Fruit fly (Drosophila melanogaster) whole organism, embryonic: ENCODE measurements around the gene ghi.

ENCODE experiments used
- Adf1 ChIP-seq: fragments of 200-800 bp; sonication (Bioruptor generic); IDR thresholded peaks from 2 replicates; pipeline ENCODE4 v1.3.6; 2022; ENCODE audit warnings: missing biosample characterization, missing genetic modification characterization
- CG10147 ChIP-seq: fragments of 200-800 bp; sonication (Bioruptor generic); optimal IDR thresholded peaks from 2 replicates; lab custom pipeline; 2019; ENCODE audit warnings: missing biosample characterization, mild to moderate bottlenecking, missing genetic modification characterization, moderate library complexity
- CG1024 ChIP-seq: fragments of 200-800 bp; sonication (Bioruptor generic); IDR thresholded peaks from 2 replicates; pipeline ENCODE4 v1.3.6; 2022; ENCODE audit warnings: missing biosample characterization, missing genetic modification characterization
- CG11398 ChIP-seq: fragments of 200-800 bp; sonication (Bioruptor generic); optimal IDR thresholded peaks from 2 replicates; lab custom pipeline; 2016; ENCODE audit warnings: missing biosample characterization, missing genetic modification characterization
- CG11456 ChIP-seq: fragments of 200-800 bp; sonication (Bioruptor generic); IDR thresholded peaks from 3 replicates; pipeline ENCODE4 v1.3.6; 2022; ENCODE audit warnings: missing biosample characterization, missing genetic modification characterization
- CG11695 ChIP-seq: fragments of 200-800 bp; sonication (Bioruptor generic); IDR thresholded peaks from 3 replicates; pipeline ENCODE4 v1.3.6; 2022; ENCODE audit warnings: missing biosample characterization, missing genetic modification characterization
- CG12219 ChIP-seq: fragments of 200-800 bp; sonication (Bioruptor generic); optimal IDR thresholded peaks from 3 replicates; lab custom pipeline; 2018; ENCODE audit warnings: missing biosample characterization, mild to moderate bottlenecking, missing genetic modification characterization
- CG12744 ChIP-seq: fragments of 200-800 bp; sonication (Bioruptor generic); optimal IDR thresholded peaks from 2 replicates; lab custom pipeline; 2016; ENCODE audit warnings: missing biosample characterization, missing genetic modification characterization
- CG1529 ChIP-seq: fragments of 200-800 bp; sonication (Bioruptor generic); optimal IDR thresholded peaks from 3 replicates; lab custom pipeline; 2018; ENCODE audit warnings: missing biosample characterization, missing genetic modification characterization
- CG18262 ChIP-seq: fragments of 200-800 bp; optimal IDR thresholded peaks from 3 replicates; lab custom pipeline; 2019; ENCODE audit warnings: missing biosample characterization, mild to moderate bottlenecking, missing genetic modification characterization, moderate library complexity
- CG2712 ChIP-seq: fragments of 200-800 bp; optimal IDR thresholded peaks from 3 replicates; lab custom pipeline; 2019; ENCODE audit warnings: missing biosample characterization, mild to moderate bottlenecking, missing genetic modification characterization, moderate library complexity
- CG30403 ChIP-seq: fragments of 200-800 bp; sonication (Bioruptor generic); optimal IDR thresholded peaks from 3 replicates; lab custom pipeline; 2016; ENCODE audit warnings: missing biosample characterization, missing genetic modification characterization
- CG34376 ChIP-seq: fragments of 200-800 bp; sonication (Bioruptor generic); optimal IDR thresholded peaks from 2 replicates; lab custom pipeline; 2018; ENCODE audit warnings: missing biosample characterization, mild to moderate bottlenecking, missing genetic modification characterization
- CG6765 ChIP-seq: fragments of 200-800 bp; sonication (Bioruptor generic); optimal IDR thresholded peaks from 3 replicates; lab custom pipeline; 2017; ENCODE audit warnings: missing biosample characterization, mild to moderate bottlenecking, missing genetic modification characterization
- CG8388 ChIP-seq: fragments of 200-800 bp; sonication (Bioruptor generic); optimal IDR thresholded peaks from 2 replicates; lab custom pipeline; 2019; ENCODE audit warnings: missing biosample characterization, mild to moderate bottlenecking, missing genetic modification characterization, moderate library complexity
- CG9437 ChIP-seq: fragments of 200-800 bp; sonication (Bioruptor generic); optimal IDR thresholded peaks from 2 replicates; lab custom pipeline; 2018; ENCODE audit warnings: missing biosample characterization, mild to moderate bottlenecking, missing genetic modification characterization
- CG9817 ChIP-seq: fragments of 200-800 bp; sonication (Bioruptor generic); optimal IDR thresholded peaks from 2 replicates; lab custom pipeline; 2018; ENCODE audit warnings: missing biosample characterization, mild to moderate bottlenecking, missing genetic modification characterization, moderate library complexity
- CoRest ChIP-seq: fragments of 200-800 bp; sonication (Bioruptor generic); optimal IDR thresholded peaks from 3 replicates; lab custom pipeline; 2018; ENCODE audit warnings: missing biosample characterization, mild to moderate bottlenecking, missing genetic modification characterization, moderate library complexity
- D19A ChIP-seq: fragments of 200-800 bp; optimal IDR thresholded peaks from 3 replicates; lab custom pipeline; 2019; ENCODE audit warnings: missing biosample characterization, mild to moderate bottlenecking, missing genetic modification characterization, moderate library complexity
- Fer3 ChIP-seq: fragments of 200-800 bp; sonication (Bioruptor generic); optimal IDR thresholded peaks from 2 replicates; lab custom pipeline; 2018; ENCODE audit warnings: missing biosample characterization, mild to moderate bottlenecking, missing genetic modification characterization, moderate library complexity
- Gsc ChIP-seq: fragments of 200-800 bp; sonication (Bioruptor generic); IDR thresholded peaks from 2 replicates; pipeline ENCODE4 v1.3.6; 2022; ENCODE audit warnings: missing biosample characterization, missing genetic modification characterization
- Hmr ChIP-seq: fragments of 200-800 bp; sonication (Bioruptor generic); optimal IDR thresholded peaks from 3 replicates; lab custom pipeline; 2017; ENCODE audit warnings: mild to moderate bottlenecking, missing biosample characterization, missing genetic modification reagents, missing genetic modification characterization
- Lim3 ChIP-seq: fragments of 200-800 bp; sonication (Bioruptor generic); IDR thresholded peaks from 2 replicates; pipeline ENCODE4 v1.3.6; 2022; ENCODE audit warnings: missing biosample characterization, missing genetic modification characterization
- Taf1 ChIP-seq: fragments of 200-800 bp; sonication (Bioruptor generic); IDR thresholded peaks from 2 replicates; pipeline ENCODE4 v1.3.6; 2022; ENCODE audit warnings: missing biosample characterization, missing genetic modification characterization
- Trl ChIP-seq, 3 experiments: fragments of >200 bp in 2 of 3; fragments of 200-800 bp in 1 of 3; sonication (Bioruptor generic) in 1 of 3; optimal IDR thresholded peaks; 2 replicates in 1 of 3; 3 replicates in 2 of 3; lab custom pipeline; 2016 to 2017; ENCODE audit warnings: missing biosample characterization in 1 of 3, missing genetic modification characterization in 1 of 3
- eve ChIP-seq, 2 experiments: fragments of >200 bp; optimal IDR thresholded peaks; 2 replicates each; lab custom pipeline; 2017; ENCODE audit warnings: missing biosample characterization in 2 of 2, missing genetic modification characterization in 2 of 2
- lab ChIP-seq: fragments of 200-800 bp; sonication (Bioruptor generic); optimal IDR thresholded peaks from 3 replicates; lab custom pipeline; 2017; ENCODE audit warnings: missing biosample characterization, missing genetic modification characterization, mild to moderate bottlenecking, moderate library complexity, missing genetic modification reagents
- lilli ChIP-seq: fragments of 200-800 bp; sonication (Bioruptor generic); optimal IDR thresholded peaks from 3 replicates; lab custom pipeline; 2016; ENCODE audit warnings: missing biosample characterization, missing genetic modification characterization
- luna ChIP-seq: fragments of 200-800 bp; sonication (Bioruptor generic); optimal IDR thresholded peaks from 2 replicates; lab custom pipeline; 2016; ENCODE audit warnings: missing biosample characterization, missing genetic modification characterization
- nmo ChIP-seq: fragments of 200-800 bp; sonication (Bioruptor generic); optimal IDR thresholded peaks from 2 replicates; lab custom pipeline; 2018; ENCODE audit warnings: missing biosample characterization, mild to moderate bottlenecking, missing genetic modification characterization, moderate library complexity
- onecut ChIP-seq: fragments of 200-800 bp; sonication (Bioruptor generic); IDR thresholded peaks from 2 replicates; pipeline ENCODE4 v1.3.6; 2022; ENCODE audit warnings: missing biosample characterization, missing genetic modification characterization
- org-1 ChIP-seq: fragments of 200-800 bp; sonication (Bioruptor generic); optimal IDR thresholded peaks from 2 replicates; lab custom pipeline; 2017; ENCODE audit warnings: missing biosample characterization, missing genetic modification characterization
- phol ChIP-seq: fragments of 200-800 bp; sonication (Bioruptor generic); optimal IDR thresholded peaks from 3 replicates; lab custom pipeline; 2018; ENCODE audit warnings: missing biosample characterization, mild to moderate bottlenecking, missing genetic modification characterization, moderate library complexity
- prd ChIP-seq, 3 experiments: fragments of >200 bp in 2 of 3; fragments of 200-800 bp in 1 of 3; sonication (Bioruptor generic) in 1 of 3; optimal IDR thresholded peaks in 2 of 3; IDR thresholded peaks in 1 of 3; 2 replicates in 2 of 3; 3 replicates in 1 of 3; pipeline versions ENCODE4 v1.3.6 to Lab custom; 2017 to 2022; ENCODE audit warnings: missing biosample characterization in 1 of 3, missing genetic modification characterization in 1 of 3
- slbo ChIP-seq: fragments of 200-800 bp; sonication (Bioruptor generic); IDR thresholded peaks from 2 replicates; pipeline ENCODE4 v1.3.6; 2022; ENCODE audit warnings: missing biosample characterization, missing genetic modification characterization
- slp2 ChIP-seq: fragments of 200-800 bp; sonication (Bioruptor generic); optimal IDR thresholded peaks from 2 replicates; lab custom pipeline; 2016; ENCODE audit warnings: missing biosample characterization, missing genetic modification characterization
- so ChIP-seq: fragments of 200-800 bp; sonication (Bioruptor generic); IDR thresholded peaks from 3 replicates; pipeline ENCODE4 v1.3.6; 2022; ENCODE audit warnings: missing biosample characterization, missing genetic modification characterization
- stc ChIP-seq: fragments of 200-800 bp; sonication (Bioruptor generic); IDR thresholded peaks from 2 replicates; pipeline ENCODE4 v1.3.6; 2022; ENCODE audit warnings: missing biosample characterization, missing genetic modification characterization
- tna ChIP-seq: fragments of 200-800 bp; sonication (Bioruptor generic); IDR thresholded peaks from 2 replicates; pipeline ENCODE4 v1.3.6; 2022; ENCODE audit warnings: missing biosample characterization, missing genetic modification characterization; ENCODE audit not compliant: partially characterized antibody
- zfh1 ChIP-seq: fragments of 200-800 bp; sonication (Bioruptor generic); IDR thresholded peaks from 3 replicates; pipeline ENCODE4 v1.3.6; 2022; ENCODE audit warnings: missing biosample characterization, missing genetic modification characterization

ghi gene

DNA sequence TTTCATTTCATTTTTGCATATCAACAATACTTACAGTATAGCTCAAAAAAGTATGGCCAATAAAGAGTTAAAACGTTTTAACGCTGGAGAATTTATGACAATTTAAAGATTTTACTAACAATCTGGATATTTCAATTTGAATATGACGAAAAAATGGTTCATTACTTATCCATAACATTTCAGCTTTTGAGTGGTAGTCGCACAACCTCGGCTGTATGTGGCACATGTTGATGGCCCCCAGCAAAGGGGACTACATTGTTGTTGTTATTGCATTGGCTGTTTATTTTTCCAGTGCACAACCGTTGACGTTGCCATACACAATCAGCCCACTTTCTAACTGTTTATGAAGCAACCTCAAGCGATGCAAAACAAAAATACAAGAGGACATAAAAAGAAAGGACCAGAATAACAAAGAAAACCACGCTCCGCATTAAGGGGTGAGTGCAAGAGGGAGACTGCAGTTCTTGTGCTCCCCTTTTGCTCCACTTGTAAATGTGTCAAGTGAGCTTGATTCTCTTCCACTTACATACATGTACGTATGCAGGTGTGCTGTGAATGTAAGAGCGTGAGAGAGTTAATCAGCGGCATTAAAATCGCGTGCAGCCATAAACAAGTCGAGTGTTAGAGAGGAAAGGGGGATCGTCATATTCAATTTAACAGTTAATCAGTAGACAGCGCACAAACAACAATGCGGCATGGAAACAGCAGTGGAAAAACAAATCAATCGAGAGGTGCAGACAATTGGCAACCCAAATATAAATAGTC is 31.4 kb upstream of the ghi start (continued):
- peak; percentile 4 for TF ChIP-seq CG12744 (GFP tag; lab: Kevin White, UChicago)
- 0 out of 3 replicates have a peak, but pooled peaks have one; percentile 24 for TF ChIP-seq CG11456 (GFP tag; lab: Robert Waterston, UW)
- TF ChIP-seq CG11398 (GFP tag; lab: Kevin White, UChicago), result peak; percentile 2
- TF ChIP-seq CG34376 (GFP tag; lab: Kevin White, UChicago), result no peak
- peak; percentile 68 for TF ChIP-seq lab (GFP tag; lab: Kevin White, UChicago)
- peak; percentile 41 for TF ChIP-seq phol
- peak; percentile 18 for TF ChIP-seq lilli
- TF ChIP-seq onecut (GFP tag; lab: Robert Waterston, UW), result peak; percentile 27; the same call in 1 of the 2 replicates
- TF ChIP-seq Trl (optimal IDR thresholded peaks at IDR 0.05; lab: Kevin White, UChicago), result peak in 1 of 2 experiments; percentile 1
- no peak for TF ChIP-seq Trl (GFP tag; optimal IDR thresholded peaks at IDR 0.05; lab: Kevin White, UChicago)
- peak; percentile 50 for TF ChIP-seq org-1 (GFP tag; lab: Kevin White, UChicago)
- peak; percentile 38 for TF ChIP-seq CG30403 (GFP tag; lab: Kevin White, UChicago)
- TF ChIP-seq slbo (GFP tag; lab: Robert Waterston, UW), result peak; percentile 38
- TF ChIP-seq Hmr (GFP tag; lab: Kevin White, UChicago), result peak; percentile 9
- TF ChIP-seq Fer3, result peak; percentile 29
- peak; percentile 38 for TF ChIP-seq CoRest (tag; lab: Kevin White, UChicago)
- peak; percentile 22 for TF ChIP-seq CG12219 (GFP tag; lab: Kevin White, UChicago)
- TF ChIP-seq stc (GFP tag; lab: Robert Waterston, UW), result peak; percentile 54; the same call in 1 of the 2 replicates
- TF ChIP-seq CG8388 (GFP tag; lab: Kevin White, UChicago), result peak; percentile 56
- no peak for TF ChIP-seq luna (GFP tag; lab: Kevin White, UChicago)
- peak; percentile 57 for TF ChIP-seq CG2712 (tag; lab: Kevin White, UChicago)
- peak; percentile 17 for TF ChIP-seq slp2 (GFP tag; lab: Kevin White, UChicago)
- TF ChIP-seq D19A (tag; lab: Kevin White, UChicago), result peak; percentile 47
- TF ChIP-seq CG18262 (tag; lab: Kevin White, UChicago), result peak; percentile 56
- peak; percentile 46 for TF ChIP-seq nmo (GFP tag; lab: Kevin White, UChicago)
- TF ChIP-seq so (GFP tag; lab: Robert Waterston, UW), result peak; percentile 68; the same call in 1 of the 3 replicates
- peak in 1 of 2 experiments; percentile 74 for TF ChIP-seq eve (GFP tag; optimal IDR thresholded peaks at IDR 0.05; lab: Kevin White, UChicago)
- TF ChIP-seq CG9817, result peak; percentile 15
- peak; percentile 49 for TF ChIP-seq CG10147 (GFP tag; lab: Kevin White, UChicago)
- TF ChIP-seq Taf1 (GFP tag; lab: Robert Waterston, UW), result no peak
- peak; percentile 74; the same call in 2 of the 3 replicates for TF ChIP-seq CG11695 (GFP tag; lab: Robert Waterston, UW)
- TF ChIP-seq CG1024 (GFP tag; lab: Robert Waterston, UW), result peak; percentile 26; the same call in 1 of the 2 replicates
- TF ChIP-seq zfh1 (GFP tag; lab: Robert Waterston, UW), result 0 out of 3 replicates have a peak, but pooled peaks have one; percentile 16
- TF ChIP-seq tna (GFP tag; lab: Robert Waterston, UW), result no peak
- TF ChIP-seq prd (optimal IDR thresholded peaks at IDR 0.05; lab: Kevin White, UChicago), result no peak
- peak; percentile 56; the same call in 2 of the 3 replicates for TF ChIP-seq prd (GFP tag; IDR thresholded peaks at IDR 0.05; lab: Robert Waterston, UW)
- peak; percentile 2 for TF ChIP-seq CG1529
- peak; percentile 24 for TF ChIP-seq CG9437 (GFP tag; lab: Kevin White, UChicago)
- TF ChIP-seq Adf1 (GFP tag; lab: Robert Waterston, UW), result no peak
- 0 out of 2 replicates have a peak, but pooled peaks have one; percentile 32 for TF ChIP-seq Gsc (GFP tag; lab: Robert Waterston, UW)
- TF ChIP-seq CG6765 (GFP tag; lab: Kevin White, UChicago), result no peak
- TF ChIP-seq Lim3 (GFP tag; lab: Robert Waterston, UW), result 0 out of 2 replicates have a peak, but pooled peaks have one; percentile 19
